Worm (Caenorhabditis elegans) whole organism, young adult: ENCODE measurements around the gene tbx-31.

Experiments
- B0019.2 ChIP-seq: fragments of 200-800 bp; sonication (Bioruptor generic); conservative IDR thresholded peaks from 2 replicates; pipeline ENCODE4 v1.3.6; 2022; ENCODE audit warnings: missing genetic modification reagents, missing genetic modification characterization, missing compliant biosample characterization
- B0261.1 ChIP-seq: sonication (generic microtip); optimal IDR thresholded peaks from 2 replicates; lab custom pipeline; 2016; ENCODE audit warnings: mild to moderate bottlenecking, missing genetic modification characterization, moderate library complexity, missing compliant biosample characterization
- B0336.3 ChIP-seq: fragments of 200-800 bp; sonication (Bioruptor generic); IDR thresholded peaks from 2 replicates; pipeline ENCODE4 v1.3.6; 2022; ENCODE audit warnings: missing genetic modification characterization, missing compliant biosample characterization
- C06A6.2 ChIP-seq: fragments of 200-800 bp; sonication (Bioruptor generic); conservative IDR thresholded peaks from 2 replicates; pipeline ENCODE4 v1.3.6; 2022; ENCODE audit warnings: missing genetic modification characterization, missing compliant biosample characterization
- D2030.7 ChIP-seq: fragments of 200-800 bp; sonication (Bioruptor generic); IDR thresholded peaks from 2 replicates; pipeline ENCODE4 v1.3.6; 2022; ENCODE audit warnings: missing genetic modification reagents, missing genetic modification characterization, missing compliant biosample characterization
- F37B4.10 ChIP-seq: fragments of 200-800 bp; sonication (Bioruptor generic); IDR thresholded peaks from 2 replicates; pipeline ENCODE4 v1.3.6; 2022; ENCODE audit warnings: missing genetic modification characterization, missing compliant biosample characterization
- F39B2.1 ChIP-seq: fragments of 200-800 bp; sonication (Bioruptor generic); IDR thresholded peaks from 2 replicates; pipeline ENCODE4 v1.3.6; 2022; ENCODE audit warnings: missing genetic modification reagents, missing genetic modification characterization, missing compliant biosample characterization
- F49E8.2 ChIP-seq: sonication (generic microtip); optimal IDR thresholded peaks from 3 replicates; lab custom pipeline; 2017; ENCODE audit warnings: missing genetic modification characterization, mild to moderate bottlenecking, missing compliant biosample characterization, antibody characterized with exemption, moderate library complexity; ENCODE audit not compliant: insufficient read depth
- F55B11.4 ChIP-seq: sonication (generic microtip); optimal IDR thresholded peaks from 2 replicates; lab custom pipeline; 2016; ENCODE audit warnings: missing compliant biosample characterization, missing genetic modification characterization, borderline replicate concordance; ENCODE audit not compliant: insufficient read depth
- F57C9.4 ChIP-seq: sonication (generic microtip); optimal IDR thresholded peaks from 2 replicates; lab custom pipeline; 2017; ENCODE audit warnings: mild to moderate bottlenecking, missing genetic modification characterization, missing compliant biosample characterization
- Y79H2A.3 ChIP-seq: fragments of 200-800 bp; sonication (Bioruptor generic); conservative IDR thresholded peaks from 2 replicates; pipeline ENCODE4 v1.3.6; 2022; ENCODE audit warnings: missing genetic modification reagents, missing genetic modification characterization, missing compliant biosample characterization
- ZK185.1 ChIP-seq: sonication (generic microtip); optimal IDR thresholded peaks from 2 replicates; lab custom pipeline; 2016; ENCODE audit warnings: mild to moderate bottlenecking, missing genetic modification characterization, missing compliant biosample characterization; ENCODE audit not compliant: poor library complexity, severe bottlenecking
- aptf-2 ChIP-seq: fragments of 200-800 bp; sonication (Bioruptor generic); conservative IDR thresholded peaks from 2 replicates; pipeline ENCODE4 v1.3.6; 2022; ENCODE audit warnings: missing genetic modification reagents, missing genetic modification characterization, missing compliant biosample characterization
- attf-3 ChIP-seq: fragments of 200-800 bp; sonication (Bioruptor generic); conservative IDR thresholded peaks from 2 replicates; pipeline ENCODE4 v1.3.6; 2022; ENCODE audit warnings: missing genetic modification reagents, missing genetic modification characterization, missing compliant biosample characterization
- bed-1 ChIP-seq: fragments of 200-800 bp; sonication (Bioruptor generic); IDR thresholded peaks from 2 replicates; pipeline ENCODE4 v1.3.6; 2022; ENCODE audit warnings: missing genetic modification reagents, missing genetic modification characterization, missing compliant biosample characterization
- cebp-2 ChIP-seq: fragments of 200-800 bp; sonication (Bioruptor generic); IDR thresholded peaks from 2 replicates; pipeline ENCODE4 v1.3.6; 2022; ENCODE audit warnings: missing genetic modification characterization, missing compliant biosample characterization
- ceh-100 ChIP-seq: fragments of 200-800 bp; sonication (Bioruptor generic); IDR thresholded peaks from 2 replicates; pipeline ENCODE4 v1.3.6; 2022; ENCODE audit warnings: missing genetic modification reagents, missing genetic modification characterization, missing compliant biosample characterization
- ceh-27 ChIP-seq: fragments of 200-800 bp; sonication (Bioruptor generic); optimal IDR thresholded peaks from 2 replicates; lab custom pipeline; 2018; ENCODE audit warnings: mild to moderate bottlenecking, missing genetic modification characterization, moderate library complexity, missing compliant biosample characterization
- ceh-91 ChIP-seq: fragments of 200-800 bp; sonication (Bioruptor generic); IDR thresholded peaks from 2 replicates; pipeline ENCODE4 v1.3.6; 2022; ENCODE audit warnings: missing genetic modification reagents, missing genetic modification characterization, missing compliant biosample characterization
- chd-7 ChIP-seq: sonication (generic microtip); optimal IDR thresholded peaks from 2 replicates; lab custom pipeline; 2016; ENCODE audit warnings: mild to moderate bottlenecking, missing genetic modification characterization, moderate library complexity, missing compliant biosample characterization
- dox-1 ChIP-seq: fragments of 200-800 bp; sonication (Bioruptor generic); IDR thresholded peaks from 2 replicates; pipeline ENCODE4 v1.3.6; 2022; ENCODE audit warnings: missing genetic modification reagents, missing genetic modification characterization, missing compliant biosample characterization
- egrh-3 ChIP-seq: fragments of 200-800 bp; sonication (Bioruptor generic); IDR thresholded peaks from 2 replicates; pipeline ENCODE4 v1.3.6; 2022; ENCODE audit warnings: missing genetic modification reagents, missing genetic modification characterization, missing compliant biosample characterization
- him-1 ChIP-seq: sonication (generic microtip); optimal IDR thresholded peaks from 2 replicates; lab custom pipeline; 2016; ENCODE audit warnings: missing genotype, missing genetic modification reagents, missing genetic modification characterization, missing compliant biosample characterization
- hlh-12 ChIP-seq: sonication (generic microtip); optimal IDR thresholded peaks from 2 replicates; lab custom pipeline; 2016; ENCODE audit warnings: missing genetic modification characterization, missing compliant biosample characterization
- hrde-1 ChIP-seq: sonication (generic microtip); optimal IDR thresholded peaks from 2 replicates; lab custom pipeline; 2016; ENCODE audit warnings: missing genetic modification characterization, mild to moderate bottlenecking, missing compliant biosample characterization, moderate library complexity, missing genotype, missing genetic modification reagents, borderline replicate concordance
- hsf-1 ChIP-seq: fragments of 200-800 bp; sonication (Bioruptor generic); IDR thresholded peaks from 2 replicates; pipeline ENCODE4 v1.3.6; 2022; ENCODE audit warnings: missing genetic modification reagents, missing genetic modification characterization, missing compliant biosample characterization
- lag-1 ChIP-seq: fragments of 200-800 bp; sonication (Bioruptor generic); IDR thresholded peaks from 2 replicates; pipeline ENCODE4 v1.3.6; 2022; ENCODE audit warnings: missing genetic modification reagents, missing genetic modification characterization, missing compliant biosample characterization
- madf-8 ChIP-seq: fragments of 200-800 bp; sonication (Bioruptor generic); conservative IDR thresholded peaks from 2 replicates; pipeline ENCODE4 v1.3.6; 2022; ENCODE audit warnings: missing genetic modification reagents, missing genetic modification characterization, missing compliant biosample characterization
- mcd-1 ChIP-seq: fragments of 200-800 bp; sonication (Bioruptor generic); IDR thresholded peaks from 2 replicates; pipeline ENCODE4 v1.3.6; 2022; ENCODE audit warnings: missing genetic modification reagents, missing genetic modification characterization, missing compliant biosample characterization
- mxl-1 ChIP-seq: sonication (generic microtip); optimal IDR thresholded peaks from 2 replicates; lab custom pipeline; 2016; ENCODE audit warnings: missing genetic modification characterization, missing compliant biosample characterization
- pha-4 ChIP-seq: fragments of 150-350 bp; sonication (generic microtip); optimal IDR thresholded peaks from 2 replicates; lab custom pipeline; 2014; ENCODE audit warnings: missing biosample characterization, missing genetic modification reagents, missing genetic modification characterization
- rpc-1 ChIP-seq, 2 experiments: fragments of 150-350 bp in 1 of 2; sonication (generic microtip) in 1 of 2; optimal IDR thresholded peaks; 2 replicates each; lab custom pipeline; 2014 to 2018; ENCODE audit warnings: missing biosample characterization in 1 of 2, missing genetic modification characterization in 1 of 2, missing genetic modification reagents in 1 of 2, missing genotype in 1 of 2
- snpc-4 ChIP-seq, 5 experiments: fragments of 150-350 bp in 1 of 5; sonication (generic microtip) in 4 of 5; optimal IDR thresholded peaks; 2 replicates each; lab custom pipeline; 2014 to 2018; ENCODE audit warnings: missing genetic modification characterization in 5 of 5, missing biosample characterization in 3 of 5, antibody characterized with exemption in 2 of 5, mild to moderate bottlenecking in 2 of 5, missing compliant biosample characterization in 2 of 5, missing genotype in 2 of 5, moderate library complexity in 2 of 5, missing genetic modification reagents in 1 of 5
- tbp1 ChIP-seq: fragments of 200-800 bp; sonication (Bioruptor generic); optimal IDR thresholded peaks from 2 replicates; lab custom pipeline; 2018; ENCODE audit warnings: mild to moderate bottlenecking, missing genetic modification characterization, missing compliant biosample characterization
- unc-62 ChIP-seq: fragments of 150-350 bp; optimal IDR thresholded peaks from 2 replicates; lab custom pipeline; 2014; ENCODE audit warnings: missing biosample characterization, missing genetic modification reagents, missing genetic modification characterization
- zfh-2 ChIP-seq: fragments of 200-800 bp; sonication (Bioruptor generic); conservative IDR thresholded peaks from 2 replicates; pipeline ENCODE4 v1.3.6; 2022; ENCODE audit warnings: missing genetic modification reagents, missing genetic modification characterization, missing compliant biosample characterization
- ztf-28 ChIP-seq: fragments of 200-800 bp; sonication (Bioruptor generic); IDR thresholded peaks from 2 replicates; pipeline ENCODE4 v1.3.6; 2022; ENCODE audit warnings: missing genetic modification reagents, missing genetic modification characterization, missing compliant biosample characterization

Gene tbx-31

DNA sequence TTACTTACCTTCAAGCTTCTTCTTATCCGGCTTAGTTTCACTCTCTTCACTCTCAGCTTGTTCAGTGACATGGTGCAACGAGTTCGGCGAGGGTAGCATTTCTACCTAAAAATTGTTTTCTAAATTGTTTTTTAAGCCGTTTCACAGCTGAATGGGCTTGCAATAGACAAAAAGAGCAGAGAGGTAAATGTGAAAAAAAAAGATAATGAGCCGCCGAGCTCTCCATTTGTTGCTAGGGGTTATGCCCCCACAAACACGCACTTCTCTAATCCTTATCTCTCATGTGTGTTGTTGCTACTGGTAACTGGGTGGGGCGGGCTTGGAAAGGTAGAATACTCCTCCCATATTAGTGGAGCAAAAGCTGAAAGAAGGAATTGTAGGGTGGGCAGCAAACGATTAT is 29.9 kb upstream of the tbx-31 start, which contains the start of gene C36C9.5 (continued):
- TF ChIP-seq bed-1 (no peak), cebp-2 (GFP tag; lab: Robert Waterston, UW) (no peak)

DNA sequence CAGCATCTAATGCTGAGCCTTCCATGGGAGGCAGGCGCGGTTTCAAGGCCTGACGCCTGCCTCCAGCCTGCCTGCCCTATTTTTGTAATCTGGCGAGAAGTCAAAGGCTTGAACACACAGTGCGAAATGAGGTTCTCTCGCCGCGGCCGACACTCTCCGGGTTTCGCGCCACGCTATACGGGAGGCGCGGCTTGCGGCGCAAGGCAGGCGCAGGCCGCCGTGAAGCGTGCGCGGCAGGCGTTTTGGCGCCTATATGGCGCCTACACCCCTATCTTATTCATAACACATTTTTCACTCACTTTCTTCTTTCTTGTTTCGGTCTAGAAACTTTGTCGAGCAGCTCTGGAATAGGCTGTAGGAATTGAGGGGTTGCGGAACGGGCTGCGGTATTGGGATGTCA is 29.1 kb upstream of the tbx-31 start:
- TF ChIP-seq aptf-2 (GFP tag; lab: Robert Waterston, UW), result no peak
- peak; percentile 94 for TF ChIP-seq zfh-2
- TF ChIP-seq egrh-3, result peak; percentile 70; the same call in 1 of the 2 replicates
- 0 out of 2 replicates have a peak, but pooled peaks have one; percentile 48 for TF ChIP-seq cebp-2 (GFP tag; lab: Robert Waterston, UW)
- no peak for TF ChIP-seq dox-1 (GFP tag; lab: Robert Waterston, UW)

DNA sequence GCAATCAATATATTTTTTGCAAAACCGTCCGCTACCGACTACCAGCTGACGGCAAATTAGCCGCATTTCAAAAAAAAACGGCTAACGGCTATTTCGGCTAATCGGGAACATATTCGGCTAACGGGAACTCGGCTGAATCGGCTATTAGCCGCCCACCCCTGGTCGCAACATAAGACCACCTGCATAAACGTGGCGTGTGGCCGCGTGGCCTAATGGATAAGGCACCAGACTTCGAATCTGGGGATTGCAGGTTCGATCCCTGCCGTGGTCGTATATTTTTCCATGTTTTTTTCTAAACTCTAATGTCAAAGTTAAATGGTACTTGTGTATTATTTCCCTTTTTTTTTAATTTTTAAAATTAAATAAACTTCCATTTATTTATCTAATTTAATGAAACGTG is 24.5 kb upstream of the tbx-31 start:
- TF ChIP-seq ceh-27 (GFP tag; lab: Kevin White, UChicago), result no peak
- no peak for TF ChIP-seq B0336.3
- TF ChIP-seq C06A6.2 (GFP tag; lab: Robert Waterston, UW), result no peak
- TF ChIP-seq ceh-91 (GFP tag; lab: Robert Waterston, UW), result 0 out of 2 replicates have a peak, but pooled peaks have one; percentile 28
- TF ChIP-seq hsf-1, result no peak
- TF ChIP-seq B0019.2 (GFP tag; lab: Robert Waterston, UW), result no peak
- TF ChIP-seq F37B4.10 (GFP tag; lab: Robert Waterston, UW), result no peak
- TF ChIP-seq unc-62 (GFP tag; lab: Kevin White, UChicago), result no peak
- TF ChIP-seq rpc-1 (optimal IDR thresholded peaks at IDR 0.05; lab: Kevin White, UChicago), result peak; percentile 19
- TF ChIP-seq rpc-1 (tag; optimal IDR thresholded peaks at IDR 0.05; lab: Kevin White, UChicago), result peak; percentile 73
- no peak for TF ChIP-seq bed-1
- peak; percentile 36; the same call in 1 of the 2 replicates for TF ChIP-seq D2030.7
- TF ChIP-seq aptf-2 (GFP tag; lab: Robert Waterston, UW), result no peak
- TF ChIP-seq ceh-100, result no peak
- peak; percentile 64 for TF ChIP-seq him-1 (tag; lab: Kevin White, UChicago)
- no peak for TF ChIP-seq hrde-1 (tag; lab: Kevin White, UChicago)
- peak; percentile 51 for TF ChIP-seq B0261.1 (tag; lab: Kevin White, UChicago)
- no peak for TF ChIP-seq F39B2.1
- TF ChIP-seq F57C9.4 (tag; lab: Kevin White, UChicago), result no peak
- no peak for TF ChIP-seq ztf-28 (GFP tag; lab: Robert Waterston, UW)
- peak; percentile 80 for TF ChIP-seq tbp1
- no peak for TF ChIP-seq F49E8.2
- no peak for TF ChIP-seq ZK185.1 (tag; lab: Kevin White, UChicago)
- TF ChIP-seq pha-4 (tag; lab: Kevin White, UChicago), result no peak
- no peak for TF ChIP-seq madf-8
- TF ChIP-seq lag-1 (GFP tag; lab: Robert Waterston, UW), result no peak
- TF ChIP-seq chd-7, result no peak
- TF ChIP-seq zfh-2, result peak; percentile 33; the same call in 1 of the 2 replicates
- TF ChIP-seq Y79H2A.3, result no peak
- no peak for TF ChIP-seq hlh-12 (tag; lab: Kevin White, UChicago)
- TF ChIP-seq mcd-1 (GFP tag; lab: Robert Waterston, UW), result no peak
- TF ChIP-seq F55B11.4 (tag; lab: Kevin White, UChicago), result no peak
- no peak for TF ChIP-seq snpc-4 (GFP tag; optimal IDR thresholded peaks at IDR 0.05; lab: Kevin White, UChicago)
- no peak for TF ChIP-seq snpc-4 (tag; optimal IDR thresholded peaks at IDR 0.05; lab: Kevin White, UChicago)
- no peak for TF ChIP-seq mxl-1
- no peak for TF ChIP-seq attf-3 (GFP tag; lab: Robert Waterston, UW)
- TF ChIP-seq, all 124 proteins: peak for 7
